Worm (Caenorhabditis elegans) whole organism, mixed stage, embryonic: ENCODE data around the gene F43B10.1.
A peak's percentile ranks its signal among the peaks of the same experiment; 100 is the strongest.

Experiments
- bed-3 ChIP-seq: fragments of 200-800 bp; sonication (Bioruptor generic); optimal IDR thresholded peaks from 3 replicates; lab custom pipeline; 2018; ENCODE audit warnings: mild to moderate bottlenecking, missing genetic modification characterization, moderate library complexity, missing compliant biosample characterization
- blmp-1 ChIP-seq: fragments of 150-350 bp; optimal IDR thresholded peaks from 2 replicates; lab custom pipeline; 2014; ENCODE audit warnings: missing biosample characterization, missing genetic modification characterization
- ceh-39 ChIP-seq: fragments of 150-350 bp; optimal IDR thresholded peaks from 2 replicates; lab custom pipeline; 2014; ENCODE audit warnings: missing biosample characterization, missing genetic modification characterization
- ceh-43 ChIP-seq: fragments of 200-800 bp; sonication (Bioruptor generic); optimal IDR thresholded peaks from 2 replicates; lab custom pipeline; 2018; ENCODE audit warnings: mild to moderate bottlenecking, missing genetic modification characterization, moderate library complexity, missing compliant biosample characterization
- ceh-83 ChIP-seq: fragments of 200-800 bp; sonication (Bioruptor generic); optimal IDR thresholded peaks from 2 replicates; lab custom pipeline; 2018; ENCODE audit warnings: mild to moderate bottlenecking, missing genetic modification characterization, missing compliant biosample characterization
- ces-1 ChIP-seq: fragments of 150-350 bp; optimal IDR thresholded peaks from 2 replicates; lab custom pipeline; 2014; ENCODE audit warnings: missing biosample characterization, missing genetic modification reagents, missing genetic modification characterization
- cnd-1 ChIP-seq: fragments of 200-800 bp; sonication (Bioruptor generic); optimal IDR thresholded peaks from 2 replicates; lab custom pipeline; 2018; ENCODE audit warnings: mild to moderate bottlenecking, missing genetic modification characterization, missing compliant biosample characterization
- drap-1 ChIP-seq: fragments of 200-800 bp; sonication (Bioruptor generic); optimal IDR thresholded peaks from 3 replicates; lab custom pipeline; 2018; ENCODE audit warnings: mild to moderate bottlenecking, missing genetic modification characterization, missing compliant biosample characterization
- flh-1 ChIP-seq: fragments of 200-800 bp; sonication (Bioruptor generic); optimal IDR thresholded peaks from 2 replicates; lab custom pipeline; 2018; ENCODE audit warnings: mild to moderate bottlenecking, missing genetic modification characterization, moderate library complexity, missing compliant biosample characterization
- ham-2 ChIP-seq: fragments of 200-800 bp; sonication (Bioruptor generic); optimal IDR thresholded peaks from 2 replicates; lab custom pipeline; 2018; ENCODE audit warnings: mild to moderate bottlenecking, missing genetic modification characterization, missing compliant biosample characterization
- hlh-1 ChIP-seq: fragments of 150-350 bp; optimal IDR thresholded peaks from 2 replicates; lab custom pipeline; 2014; ENCODE audit warnings: missing biosample characterization, missing genetic modification reagents, missing genetic modification characterization
- lin-13 ChIP-seq: fragments of 150-350 bp; optimal IDR thresholded peaks from 2 replicates; lab custom pipeline; 2014; ENCODE audit warnings: missing biosample characterization, missing genetic modification characterization
- lin-32 ChIP-seq: fragments of 200-800 bp; sonication (Bioruptor generic); optimal IDR thresholded peaks from 2 replicates; lab custom pipeline; 2018; ENCODE audit warnings: mild to moderate bottlenecking, missing genetic modification characterization, missing compliant biosample characterization
- lsy-2 ChIP-seq: fragments of 150-350 bp; optimal IDR thresholded peaks from 2 replicates; lab custom pipeline; 2014; ENCODE audit warnings: missing biosample characterization, missing genetic modification characterization
- mab-5 ChIP-seq: fragments of 150-350 bp; optimal IDR thresholded peaks from 2 replicates; lab custom pipeline; 2014; ENCODE audit warnings: missing biosample characterization, missing genetic modification characterization
- mep-1 ChIP-seq: fragments of 150-350 bp; optimal IDR thresholded peaks from 2 replicates; lab custom pipeline; 2017; ENCODE audit warnings: missing biosample characterization, missing genetic modification reagents, missing genetic modification characterization, inconsistent platforms
- mls-2 ChIP-seq: sonication (generic microtip); optimal IDR thresholded peaks from 2 replicates; lab custom pipeline; 2016; ENCODE audit warnings: mild to moderate bottlenecking, missing genetic modification characterization, moderate library complexity, missing compliant biosample characterization
- nhr-12 ChIP-seq: fragments of 150-350 bp; optimal IDR thresholded peaks from 2 replicates; lab custom pipeline; 2014; ENCODE audit warnings: missing biosample characterization, missing genetic modification characterization
- nhr-2 ChIP-seq: fragments of 150-350 bp; optimal IDR thresholded peaks from 2 replicates; lab custom pipeline; 2014; ENCODE audit warnings: missing biosample characterization, missing genetic modification characterization
- nhr-28 ChIP-seq: fragments of 150-350 bp; optimal IDR thresholded peaks from 2 replicates; lab custom pipeline; 2014; ENCODE audit warnings: missing biosample characterization, missing genetic modification characterization
- nhr-76 ChIP-seq: sonication (generic microtip); optimal IDR thresholded peaks from 2 replicates; lab custom pipeline; 2017; ENCODE audit warnings: missing biosample characterization, missing genetic modification characterization
- pha-4 ChIP-seq: fragments of 150-350 bp; optimal IDR thresholded peaks from 2 replicates; lab custom pipeline; 2018; ENCODE audit warnings: missing biosample characterization, missing genetic modification reagents, missing genetic modification characterization
- sem-2 ChIP-seq: fragments of 200-800 bp; sonication (Bioruptor generic); optimal IDR thresholded peaks from 2 replicates; lab custom pipeline; 2018; ENCODE audit warnings: mild to moderate bottlenecking, missing genetic modification characterization, missing compliant biosample characterization
- snpc-4 ChIP-seq: fragments of 150-350 bp; optimal IDR thresholded peaks from 2 replicates; lab custom pipeline; 2014; ENCODE audit warnings: missing biosample characterization, missing genetic modification characterization
- sptf-1 ChIP-seq: sonication (generic microtip); optimal IDR thresholded peaks from 2 replicates; lab custom pipeline; 2017; ENCODE audit warnings: mild to moderate bottlenecking, missing genetic modification characterization, moderate library complexity, missing compliant biosample characterization
- tbx-8 ChIP-seq: fragments of 200-800 bp; sonication (Bioruptor generic); optimal IDR thresholded peaks from 2 replicates; lab custom pipeline; 2018; ENCODE audit warnings: mild to moderate bottlenecking, missing genetic modification characterization, moderate library complexity, missing compliant biosample characterization
- unc-120 ChIP-seq: sonication (generic microtip); optimal IDR thresholded peaks from 2 replicates; lab custom pipeline; 2017; ENCODE audit warnings: missing genetic modification characterization, missing compliant biosample characterization; ENCODE audit not compliant: poor library complexity, severe bottlenecking
- unc-39 ChIP-seq: fragments of 150-350 bp; optimal IDR thresholded peaks from 2 replicates; lab custom pipeline; 2014; ENCODE audit warnings: missing biosample characterization, missing genetic modification characterization
- unc-62 ChIP-seq: fragments of 150-350 bp; optimal IDR thresholded peaks from 2 replicates; lab custom pipeline; 2014; ENCODE audit warnings: missing biosample characterization, missing genetic modification reagents, missing genetic modification characterization
- zip-8 ChIP-seq: fragments of 150-350 bp; optimal IDR thresholded peaks from 2 replicates; lab custom pipeline; 2014; ENCODE audit warnings: missing biosample characterization, missing genetic modification characterization
- ztf-11 ChIP-seq: fragments of 150-350 bp; optimal IDR thresholded peaks from 2 replicates; lab custom pipeline; 2014; ENCODE audit warnings: missing biosample characterization, missing genetic modification characterization

The F43B10.1 gene

DNA sequence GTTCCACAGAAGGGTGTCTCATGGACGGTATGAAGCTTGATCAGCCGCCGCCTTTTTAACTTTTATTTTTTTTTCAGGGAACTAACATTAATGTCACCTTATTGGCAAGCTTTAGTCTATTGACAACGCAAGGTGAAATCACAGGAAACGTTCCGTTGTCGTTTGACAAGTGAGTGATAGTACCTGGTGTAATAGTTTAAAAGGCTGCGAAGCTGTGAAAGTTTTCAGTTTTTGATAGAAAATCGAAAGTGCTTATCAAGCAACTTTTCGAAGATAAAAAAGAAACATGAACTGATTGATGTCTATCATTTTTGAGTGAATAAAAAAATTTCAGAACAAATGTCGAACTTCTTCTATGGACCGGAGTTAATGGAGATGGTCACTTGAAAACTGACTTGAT lies 28.5 kb downstream of the F43B10.1 start:
- TF ChIP-seq ham-2 (no peak), sptf-1 (tag; lab: Kevin White, UChicago) (no peak)

DNA sequence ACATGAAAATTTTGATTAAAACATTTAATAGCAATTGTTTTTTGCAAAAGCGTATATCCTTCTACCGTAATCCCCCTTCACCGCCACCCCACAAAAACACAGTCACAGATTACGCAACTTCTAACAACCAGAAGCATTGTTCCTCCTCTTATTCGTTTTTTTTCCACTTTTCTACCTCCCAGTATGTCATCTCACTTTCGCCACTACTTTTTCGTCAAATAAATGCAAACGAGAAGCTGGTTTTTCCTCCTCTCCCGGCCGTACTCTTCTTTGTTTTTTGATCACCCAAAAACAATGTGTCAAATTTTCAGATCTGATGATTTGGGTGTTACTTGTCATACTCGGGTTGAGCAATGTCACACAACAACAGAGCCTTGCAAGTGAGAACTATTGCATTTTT lies 29.6 kb downstream of the F43B10.1 start, which contains the start of gene C06G1.1:
C06G1.1 (plus strand) TSS at position 301 of the 400 bp plus-strand sequence.
- TF ChIP-seq zip-8 (tag; lab: Kevin White, UChicago), result peak; percentile 25
- TF ChIP-seq hlh-1 (tag; lab: Kevin White, UChicago), result no peak
- TF ChIP-seq unc-120 (tag; lab: Kevin White, UChicago), result no peak
- no peak for TF ChIP-seq flh-1 (GFP tag; lab: Kevin White, UChicago)
- no peak for TF ChIP-seq nhr-12 (tag; lab: Kevin White, UChicago)
- no peak for TF ChIP-seq lin-32 (GFP tag; lab: Kevin White, UChicago)
- TF ChIP-seq mls-2, result no peak
- no peak for TF ChIP-seq nhr-28

DNA sequence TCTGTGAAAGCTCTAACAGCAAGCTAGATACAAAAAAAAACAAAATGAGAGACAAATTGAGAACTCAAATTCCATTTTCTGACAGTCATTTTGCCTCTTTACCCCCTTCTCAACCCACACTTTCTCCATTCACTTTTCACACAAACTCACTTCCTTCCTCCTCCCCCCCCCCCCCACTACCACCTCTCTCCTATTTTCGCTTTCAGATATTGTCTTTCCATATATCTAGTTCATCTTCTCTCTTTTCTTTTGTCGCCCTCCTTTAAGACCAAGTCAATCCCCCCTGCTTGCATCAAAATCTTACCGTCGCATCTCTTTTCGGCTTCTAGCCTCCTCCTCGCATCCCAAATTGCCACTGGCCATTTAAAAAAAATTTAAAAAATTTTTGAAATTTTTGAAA lies 30.8 kb downstream of the F43B10.1 start:
- TF ChIP-seq unc-120 (tag; lab: Kevin White, UChicago) (no peak), blmp-1 (tag; lab: Kevin White, UChicago) (peak; percentile 82)
- TF ChIP-seq, all 35 proteins: peak for 1

- TF ChIP-seq mab-5 (no peak), cnd-1 (no peak), ceh-83 (GFP tag; lab: Kevin White, UChicago) (no peak), sem-2 (GFP tag; lab: Kevin White, UChicago) (no peak), nhr-2 (tag; lab: Kevin White, UChicago) (no peak), mls-2 (no peak), nhr-76 (tag; lab: Kevin White, UChicago) (no peak), lin-13 (tag; lab: Kevin White, UChicago) (no peak), ceh-39 (tag; lab: Kevin White, UChicago) (no peak), mep-1 (no peak), sptf-1 (tag; lab: Kevin White, UChicago) (no peak), flh-1 (GFP tag; lab: Kevin White, UChicago) (no peak), snpc-4 (tag; lab: Kevin White, UChicago) (no peak), ces-1 (GFP tag; lab: Kevin White, UChicago) (no peak), lin-32 (GFP tag; lab: Kevin White, UChicago) (no peak), nhr-28 (no peak), ham-2 (no peak)
- TF ChIP-seq, all 35 proteins: peak for 0
Measured at ce11 chrX:16629773-16630172, 32.9 kb downstream of the F43B10.1 start.

DNA sequence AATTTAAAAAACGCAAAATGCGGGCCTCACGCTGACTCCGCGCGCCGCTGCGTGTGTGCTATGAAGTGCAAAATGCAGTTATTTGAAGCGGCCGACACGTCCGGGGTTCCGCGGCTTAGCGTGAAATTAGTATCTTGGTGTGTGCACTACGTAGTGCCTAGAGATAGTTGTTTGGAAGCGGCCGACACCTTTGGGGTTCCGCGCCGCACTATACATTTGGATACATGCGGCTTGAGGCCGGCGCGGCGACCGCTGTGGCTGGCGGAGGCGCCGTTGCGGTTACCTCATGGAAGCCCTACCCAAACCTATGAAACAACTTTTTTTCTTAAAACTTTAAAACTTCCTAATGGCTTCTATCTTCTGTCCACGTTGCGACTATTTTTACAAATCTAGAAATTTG lies 33.5 kb downstream of the F43B10.1 start:
- TF ChIP-seq unc-62 (no peak), cnd-1 (no peak), lsy-2 (tag; lab: Kevin White, UChicago) (no peak), nhr-2 (tag; lab: Kevin White, UChicago) (no peak), mab-5 (no peak), tbx-8 (GFP tag; lab: Kevin White, UChicago) (no peak), nhr-12 (tag; lab: Kevin White, UChicago) (no peak), unc-39 (tag; lab: Kevin White, UChicago) (no peak), nhr-28 (no peak), sptf-1 (tag; lab: Kevin White, UChicago) (no peak), ces-1 (GFP tag; lab: Kevin White, UChicago) (no peak), zip-8 (tag; lab: Kevin White, UChicago) (no peak), ceh-43 (GFP tag; lab: Kevin White, UChicago) (no peak), ham-2 (no peak), ztf-11 (tag; lab: Kevin White, UChicago) (no peak), mls-2 (no peak), bed-3 (GFP tag; lab: Kevin White, UChicago) (no peak), pha-4 (tag; lab: Kevin White, UChicago) (no peak)

DNA sequence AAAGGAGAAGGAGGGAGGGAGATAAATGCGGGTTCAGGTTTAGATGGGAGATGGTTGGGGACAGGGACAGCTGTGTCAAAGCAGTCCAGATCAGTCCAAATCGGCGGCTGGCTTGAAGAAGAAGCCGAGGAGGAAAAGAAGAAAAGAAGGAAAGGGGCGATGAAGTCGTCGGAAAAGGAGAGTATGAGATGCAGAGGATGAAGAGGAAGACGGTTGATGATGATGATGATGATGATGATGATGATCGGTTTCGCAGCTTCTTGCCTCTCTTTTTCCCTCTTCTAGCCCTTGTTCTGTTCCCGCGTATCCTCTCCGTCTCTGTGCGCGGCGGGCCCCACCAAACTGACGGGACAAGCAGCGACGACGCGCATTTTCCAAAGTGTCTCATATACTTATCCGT lies 35.8 kb downstream of the F43B10.1 start:
- no peak for TF ChIP-seq unc-62
- no peak for TF ChIP-seq lin-13 (tag; lab: Kevin White, UChicago)
- TF ChIP-seq drap-1 (GFP tag; lab: Kevin White, UChicago), result no peak
- TF ChIP-seq nhr-28, result no peak
- TF ChIP-seq ztf-11 (tag; lab: Kevin White, UChicago), result no peak
- peak; percentile 62 for TF ChIP-seq ham-2
- no peak for TF ChIP-seq pha-4 (tag; lab: Kevin White, UChicago)
